Fruit fly (Drosophila melanogaster) whole organism: Measurements from ENCODE around the gene CG15210.

Experiments
- CG8478 ChIP-seq: fragments of >200 bp; optimal IDR thresholded peaks from 2 replicates; lab custom pipeline; 2018; ENCODE audit warnings: inconsistent platforms
- Dll ChIP-seq: fragments of >200 bp; optimal IDR thresholded peaks from 2 replicates; lab custom pipeline; 2017
- EcR ChIP-seq, 2 experiments: fragments of >200 bp; optimal IDR thresholded peaks; 2 replicates each; lab custom pipeline; 2017; ENCODE audit warnings: missing biosample characterization in 2 of 2, missing genetic modification characterization in 2 of 2, missing genetic modification reagents in 2 of 2
- pan ChIP-seq: fragments of >200 bp; optimal IDR thresholded peaks from 2 replicates; lab custom pipeline; 2017
- psq ChIP-seq: fragments of >200 bp; optimal IDR thresholded peaks from 2 replicates; lab custom pipeline; 2017
- usp ChIP-seq: fragments of >200 bp; optimal IDR thresholded peaks from 2 replicates; lab custom pipeline; 2017; ENCODE audit warnings: missing biosample characterization, missing genetic modification characterization, mixed read lengths

The CG15210 gene

dm6 chrX:10867692-10868091 lies 28.7 kb downstream of the CG15210 start:
- TF ChIP-seq CG8478, result no peak
- TF ChIP-seq psq (lab: Kevin White, UChicago), result no peak
- no peak for TF ChIP-seq usp (GFP tag; lab: Kevin White, UChicago)
- no peak for TF ChIP-seq EcR (GFP tag; optimal IDR thresholded peaks at IDR 0.05; lab: Kevin White, UChicago)
- TF ChIP-seq pan (lab: Kevin White, UChicago), result no peak
- TF ChIP-seq Dll (lab: Kevin White, UChicago), result no peak

dm6 chrX:10869045-10869444 lies 30.0 kb downstream of the CG15210 start, which contains the start of gene CG2157:
CG2157 (plus strand) TSS chrX:10869284.
- TF ChIP-seq CG8478 (no peak), EcR (GFP tag; optimal IDR thresholded peaks at IDR 0.05; lab: Kevin White, UChicago) (no peak), pan (lab: Kevin White, UChicago) (no peak), psq (lab: Kevin White, UChicago) (no peak)

dm6 chrX:10876451-10876850 lies 37.4 kb downstream of the CG15210 start:
- TF ChIP-seq Dll (lab: Kevin White, UChicago), result no peak
- TF ChIP-seq EcR (GFP tag; optimal IDR thresholded peaks at IDR 0.05; lab: Kevin White, UChicago), result no peak
- no peak for TF ChIP-seq usp (GFP tag; lab: Kevin White, UChicago)

dm6 chrX:10877087-10877935 lies 38.3 kb downstream of the CG15210 start, which contains the start of gene CG1637:
CG1637 (minus strand) TSS chrX:10877893.
- no peak for TF ChIP-seq CG8478
- TF ChIP-seq Dll (lab: Kevin White, UChicago), result no peak
- no peak for TF ChIP-seq psq (lab: Kevin White, UChicago)
- no peak for TF ChIP-seq EcR (GFP tag; optimal IDR thresholded peaks at IDR 0.05; lab: Kevin White, UChicago)
- TF ChIP-seq usp (GFP tag; lab: Kevin White, UChicago), result no peak
- no peak for TF ChIP-seq pan (lab: Kevin White, UChicago)

- TF ChIP-seq CG8478, result no peak
- TF ChIP-seq pan (lab: Kevin White, UChicago), result no peak
These were observed 43.8 kb downstream of the CG15210 start for dm6 chrX:10882786-10883185.

dm6 chrX:10883740-10884139 lies 44.7 kb downstream of the CG15210 start:
- no peak for TF ChIP-seq pan (lab: Kevin White, UChicago)
- TF ChIP-seq Dll (lab: Kevin White, UChicago), result no peak
- no peak for TF ChIP-seq psq (lab: Kevin White, UChicago)
- TF ChIP-seq CG8478, result no peak
- no peak for TF ChIP-seq EcR (GFP tag; optimal IDR thresholded peaks at IDR 0.05; lab: Kevin White, UChicago)
- TF ChIP-seq usp (GFP tag; lab: Kevin White, UChicago), result no peak

dm6 chrX:10886418-10886817 lies 47.4 kb downstream of the CG15210 start:
- TF ChIP-seq psq (lab: Kevin White, UChicago) (no peak), EcR (GFP tag; optimal IDR thresholded peaks at IDR 0.05; lab: Kevin White, UChicago) (no peak), usp (GFP tag; lab: Kevin White, UChicago) (no peak), Dll (lab: Kevin White, UChicago) (no peak), CG8478 (no peak), pan (lab: Kevin White, UChicago) (no peak)

- TF ChIP-seq Dll (lab: Kevin White, UChicago) (no peak), usp (GFP tag; lab: Kevin White, UChicago) (no peak), psq (lab: Kevin White, UChicago) (no peak), pan (lab: Kevin White, UChicago) (no peak), CG8478 (no peak), EcR (GFP tag; optimal IDR thresholded peaks at IDR 0.05; lab: Kevin White, UChicago) (no peak)
These were observed 48.6 kb downstream of the CG15210 start for dm6 chrX:10887643-10888042.
